Worm (Caenorhabditis elegans) whole organism, L4 larva: Measurements from ENCODE around the gene F39H12.1.

Experiments used
- D1046.2 ChIP-seq: fragments of 200-800 bp; sonication (Bioruptor generic); IDR thresholded peaks from 2 replicates; pipeline ENCODE4 v1.3.6; 2022; ENCODE audit warnings: missing genetic modification characterization, missing compliant biosample characterization
- F44E2.7 ChIP-seq: fragments of 200-800 bp; sonication (Bioruptor generic); IDR thresholded peaks from 2 replicates; pipeline ENCODE4 v2.1.2; 2022; ENCODE audit warnings: missing genetic modification characterization, missing compliant biosample characterization
- T20F7.1 ChIP-seq: fragments of 200-800 bp; sonication (Bioruptor generic); optimal IDR thresholded peaks from 2 replicates; lab custom pipeline; 2018; ENCODE audit warnings: mild to moderate bottlenecking, missing genetic modification characterization, missing compliant biosample characterization
- Y105C5A.15 ChIP-seq: fragments of 200-800 bp; sonication (Bioruptor generic); IDR thresholded peaks from 2 replicates; pipeline ENCODE4 v1.3.6; 2022; ENCODE audit warnings: missing genetic modification characterization, missing compliant biosample characterization
- ZK337.2 ChIP-seq: fragments of 200-800 bp; sonication (Bioruptor generic); IDR thresholded peaks from 2 replicates; pipeline ENCODE4 v1.3.6; 2022; ENCODE audit warnings: missing genetic modification reagents, missing genetic modification characterization, missing compliant biosample characterization
- aha-1 ChIP-seq: fragments of 150-350 bp; peaks from one replicate; lab custom pipeline; 2014; ENCODE audit warnings: missing biosample characterization, missing genetic modification characterization
- ceh-20 ChIP-seq: fragments of 200-800 bp; sonication (Bioruptor generic); IDR thresholded peaks from 2 replicates; pipeline ENCODE4 v1.3.6; 2022; ENCODE audit warnings: missing genetic modification reagents, missing genetic modification characterization, missing compliant biosample characterization
- ceh-28 ChIP-seq: fragments of 150-350 bp; optimal IDR thresholded peaks from 2 replicates; lab custom pipeline; 2014; ENCODE audit warnings: missing biosample characterization, missing genetic modification reagents, missing genetic modification characterization
- cey-2 ChIP-seq: sonication (generic microtip); optimal IDR thresholded peaks from 3 replicates; lab custom pipeline; 2017; ENCODE audit warnings: missing genetic modification characterization, mild to moderate bottlenecking, missing compliant biosample characterization, antibody characterized with exemption, borderline replicate concordance; ENCODE audit not compliant: insufficient read depth
- ctbp-1 ChIP-seq: fragments of 200-800 bp; sonication (Bioruptor generic); IDR thresholded peaks from 2 replicates; pipeline ENCODE4 v1.3.6; 2022; ENCODE audit warnings: missing genetic modification reagents, missing genetic modification characterization, missing compliant biosample characterization
- daf-16 ChIP-seq, 3 experiments: sonication (generic microtip); optimal IDR thresholded peaks; 2 replicates each; lab custom pipeline; 2016 to 2017; ENCODE audit warnings: missing genetic modification characterization in 3 of 3, missing genetic modification reagents in 3 of 3, mild to moderate bottlenecking in 2 of 3, missing compliant biosample characterization in 2 of 3, missing biosample characterization in 1 of 3, moderate library complexity in 1 of 3
- daf-19 ChIP-seq: fragments of 200-800 bp; sonication (Bioruptor generic); conservative IDR thresholded peaks from 2 replicates; pipeline ENCODE4 v1.3.6; 2022; ENCODE audit warnings: missing genetic modification characterization, missing compliant biosample characterization
- dmd-6 ChIP-seq: fragments of 200-800 bp; sonication (Bioruptor generic); IDR thresholded peaks from 2 replicates; pipeline ENCODE4 v1.3.6; 2022; ENCODE audit warnings: missing genetic modification reagents, missing genetic modification characterization, missing compliant biosample characterization
- dmd-9 ChIP-seq: fragments of 200-800 bp; sonication (Bioruptor generic); IDR thresholded peaks from 2 replicates; pipeline ENCODE4 v1.3.6; 2022; ENCODE audit warnings: missing genetic modification reagents, missing genetic modification characterization, missing compliant biosample characterization
- dve-1 ChIP-seq: sonication (generic microtip); optimal IDR thresholded peaks from 2 replicates; lab custom pipeline; 2017; ENCODE audit warnings: antibody characterized with exemption, mild to moderate bottlenecking, missing genetic modification characterization, missing compliant biosample characterization; ENCODE audit not compliant: insufficient read depth
- egl-27 ChIP-seq: sonication (generic microtip); optimal IDR thresholded peaks from 3 replicates; lab custom pipeline; 2017; ENCODE audit warnings: missing biosample characterization, missing genetic modification reagents, missing genetic modification characterization
- hif-1 ChIP-seq, 2 experiments: sonication (generic microtip); optimal IDR thresholded peaks; 2 replicates each; lab custom pipeline; 2016 to 2017; ENCODE audit warnings: missing compliant biosample characterization in 2 of 2, missing genetic modification characterization in 2 of 2, missing genetic modification reagents in 2 of 2, missing genotype in 2 of 2, mild to moderate bottlenecking in 1 of 2
- hlh-11 ChIP-seq: fragments of 200-800 bp; sonication (Bioruptor generic); optimal IDR thresholded peaks from 2 replicates; lab custom pipeline; 2018; ENCODE audit warnings: mild to moderate bottlenecking, missing genetic modification characterization, missing compliant biosample characterization
- hlh-30 ChIP-seq: sonication (generic microtip); optimal IDR thresholded peaks from 2 replicates; lab custom pipeline; 2017; ENCODE audit warnings: antibody characterized with exemption, mild to moderate bottlenecking, missing genetic modification characterization, missing compliant biosample characterization; ENCODE audit not compliant: insufficient read depth
- hmg-1.1 ChIP-seq: fragments of 200-800 bp; sonication (Bioruptor generic); IDR thresholded peaks from 2 replicates; pipeline ENCODE4 v1.3.6; 2022; ENCODE audit warnings: missing genetic modification reagents, missing genetic modification characterization, missing compliant biosample characterization
- jun-1 ChIP-seq: fragments of 150-350 bp; optimal IDR thresholded peaks from 2 replicates; lab custom pipeline; 2014; ENCODE audit warnings: missing biosample characterization, missing genetic modification reagents, missing genetic modification characterization
- lim-7 ChIP-seq: fragments of 200-800 bp; sonication (Bioruptor generic); IDR thresholded peaks from 2 replicates; pipeline ENCODE4 v1.3.6; 2022; ENCODE audit warnings: missing genetic modification characterization, missing compliant biosample characterization
- lin-1 ChIP-seq: fragments of 200-800 bp; sonication (Bioruptor generic); IDR thresholded peaks from 2 replicates; pipeline ENCODE4 v1.3.6; 2022; ENCODE audit warnings: missing genetic modification reagents, missing genetic modification characterization, missing compliant biosample characterization
- lsy-2 ChIP-seq, 2 experiments: fragments of 150-350 bp in 1 of 2; sonication (generic microtip) in 1 of 2; optimal IDR thresholded peaks; 2 replicates each; lab custom pipeline; 2014 to 2017; ENCODE audit warnings: missing biosample characterization in 2 of 2, missing genetic modification characterization in 2 of 2
- madf-5 ChIP-seq, 2 experiments: fragments of 200-800 bp; sonication (Bioruptor generic); IDR thresholded peaks; 2 replicates each; pipeline ENCODE4 v1.3.6; 2022; ENCODE audit warnings: missing compliant biosample characterization in 2 of 2, missing genetic modification characterization in 2 of 2
- madf-9 ChIP-seq: fragments of 200-800 bp; sonication (Bioruptor generic); conservative IDR thresholded peaks from 2 replicates; pipeline ENCODE4 v1.3.6; 2022; ENCODE audit warnings: missing genetic modification reagents, missing genetic modification characterization, missing compliant biosample characterization
- mdl-1 ChIP-seq, 2 experiments: fragments of 150-350 bp in 1 of 2; sonication (generic microtip) in 1 of 2; optimal IDR thresholded peaks; 2 replicates each; lab custom pipeline; 2014 to 2017; ENCODE audit warnings: missing biosample characterization in 2 of 2, missing genetic modification characterization in 2 of 2
- mdt-29 ChIP-seq: fragments of 200-800 bp; sonication (Bioruptor generic); IDR thresholded peaks from 2 replicates; pipeline ENCODE4 v1.3.6; 2022; ENCODE audit warnings: missing genetic modification reagents, missing genetic modification characterization, missing compliant biosample characterization
- mep-1 ChIP-seq: fragments of 150-350 bp; sonication (generic microtip); optimal IDR thresholded peaks from 3 replicates; lab custom pipeline; 2014; ENCODE audit warnings: missing biosample characterization, missing genetic modification characterization
- mes-2 ChIP-seq: sonication (generic microtip); optimal IDR thresholded peaks from 2 replicates; lab custom pipeline; 2016; ENCODE audit warnings: missing genotype, mild to moderate bottlenecking, missing genetic modification characterization, missing compliant biosample characterization; ENCODE audit not compliant: poor library complexity, severe bottlenecking
- mxl-2 ChIP-seq: fragments of 200-800 bp; sonication (Bioruptor generic); conservative IDR thresholded peaks from 2 replicates; pipeline ENCODE4 v1.3.6; 2022; ENCODE audit warnings: missing genetic modification reagents, missing genetic modification characterization, missing compliant biosample characterization
- mxl-3 ChIP-seq: fragments of 200-800 bp; sonication (Bioruptor generic); optimal IDR thresholded peaks from 2 replicates; lab custom pipeline; 2018; ENCODE audit warnings: mild to moderate bottlenecking, missing genetic modification characterization, missing compliant biosample characterization
- nhr-10 ChIP-seq: fragments of 150-350 bp; optimal IDR thresholded peaks from 2 replicates; lab custom pipeline; 2014; ENCODE audit warnings: missing biosample characterization, missing genetic modification characterization
- nhr-111 ChIP-seq: fragments of 200-800 bp; sonication (Bioruptor generic); optimal IDR thresholded peaks from 2 replicates; lab custom pipeline; 2018; ENCODE audit warnings: mild to moderate bottlenecking, missing genetic modification characterization, missing compliant biosample characterization
- nhr-25 ChIP-seq: sonication (generic microtip); optimal IDR thresholded peaks from 2 replicates; lab custom pipeline; 2017; ENCODE audit warnings: missing genetic modification characterization, mild to moderate bottlenecking, missing compliant biosample characterization, antibody characterized with exemption, moderate library complexity, borderline replicate concordance; ENCODE audit not compliant: insufficient read depth
- nhr-28 ChIP-seq: fragments of 150-350 bp; optimal IDR thresholded peaks from 2 replicates; lab custom pipeline; 2014; ENCODE audit warnings: missing biosample characterization, missing genetic modification characterization
- nhr-42 ChIP-seq: fragments of 200-800 bp; sonication (Bioruptor generic); IDR thresholded peaks from 2 replicates; pipeline ENCODE4 v1.3.6; 2022; ENCODE audit warnings: missing genetic modification characterization, missing compliant biosample characterization
- nhr-48 ChIP-seq: sonication (generic microtip); optimal IDR thresholded peaks from 2 replicates; lab custom pipeline; 2016; ENCODE audit warnings: mild to moderate bottlenecking, missing genetic modification characterization, missing compliant biosample characterization
- nhr-76 ChIP-seq: fragments of 150-350 bp; optimal IDR thresholded peaks from 2 replicates; lab custom pipeline; 2014; ENCODE audit warnings: missing biosample characterization, missing genetic modification characterization
- nhr-77 ChIP-seq: fragments of 150-350 bp; optimal IDR thresholded peaks from 2 replicates; lab custom pipeline; 2014; ENCODE audit warnings: missing biosample characterization, missing genetic modification characterization
- rbr-2 ChIP-seq: sonication (generic microtip); optimal IDR thresholded peaks from 2 replicates; lab custom pipeline; 2016; ENCODE audit warnings: missing genotype, missing genetic modification characterization, missing compliant biosample characterization
- snpc-4 ChIP-seq: fragments of 150-350 bp; optimal IDR thresholded peaks from 2 replicates; lab custom pipeline; 2014; ENCODE audit warnings: missing biosample characterization, missing genetic modification characterization
- tra-1 ChIP-seq: fragments of 200-800 bp; sonication (Bioruptor generic); IDR thresholded peaks from 2 replicates; pipeline ENCODE4 v1.3.6; 2022; ENCODE audit warnings: missing genetic modification reagents, missing genetic modification characterization, missing compliant biosample characterization
- unc-62 ChIP-seq, 3 experiments: fragments of 150-350 bp in 1 of 3; sonication (generic microtip); optimal IDR thresholded peaks in 2 of 3; peaks in 1 of 3; 1 replicate in 1 of 3; 2 replicates in 2 of 3; lab custom pipeline; 2014 to 2017; ENCODE audit warnings: missing biosample characterization in 3 of 3, missing genetic modification characterization in 3 of 3, missing genetic modification reagents in 3 of 3, missing genotype in 1 of 3
- zfp-3 ChIP-seq: fragments of 200-800 bp; sonication (Bioruptor generic); conservative IDR thresholded peaks from 2 replicates; pipeline ENCODE4 v1.3.6; 2022; ENCODE audit warnings: missing genetic modification reagents, missing genetic modification characterization, missing compliant biosample characterization
- ztf-7 ChIP-seq: fragments of 150-350 bp; optimal IDR thresholded peaks from 2 replicates; lab custom pipeline; 2014; ENCODE audit warnings: missing biosample characterization, missing genetic modification characterization

F39H12.1 gene

ce11 chrX:863478-863877, 28.9 kb downstream of the F39H12.1 start, which contains the start of gene cdo-1:
Gene cdo-1, minus strand, starts transcription at chrX:863578.
- peak in 1 of 2 experiments; percentile 56 for TF ChIP-seq unc-62 (GFP tag; optimal IDR thresholded peaks at IDR 0.05 in 1 of 2; lab: Kevin White, UChicago)
- TF ChIP-seq unc-62 (tag; optimal IDR thresholded peaks at IDR 0.05; lab: Kevin White, UChicago), result no peak
- no peak for TF ChIP-seq lim-7

ce11 chrX:864293-864731, 29.7 kb downstream of the F39H12.1 start:
- TF ChIP-seq lim-7, result no peak
- 0 out of 2 replicates have a peak, but pooled peaks have one; percentile 46 for TF ChIP-seq ceh-20 (GFP tag; lab: Robert Waterston, UW)
- TF ChIP-seq mes-2 (tag; lab: Kevin White, UChicago), result no peak
- no peak for TF ChIP-seq F44E2.7
- TF ChIP-seq nhr-28 (tag; lab: Kevin White, UChicago), result peak; percentile 81
- peak; percentile 11 for TF ChIP-seq ztf-7 (tag; lab: Kevin White, UChicago)
- peak; percentile 73 for TF ChIP-seq hlh-11 (tag; lab: Kevin White, UChicago)
- peak in 1 of 2 experiments; percentile 35 for TF ChIP-seq lsy-2 (tag; optimal IDR thresholded peaks at IDR 0.05; lab: Kevin White, UChicago)
- no peak for TF ChIP-seq jun-1 (tag; lab: Kevin White, UChicago)
- TF ChIP-seq tra-1, result no peak
- TF ChIP-seq snpc-4 (tag; lab: Kevin White, UChicago), result no peak
- TF ChIP-seq mdl-1 (tag; optimal IDR thresholded peaks at IDR 0.05; lab: Kevin White, UChicago), result peak; percentile 61 to 85
- no peak for TF ChIP-seq nhr-42
- no peak for TF ChIP-seq nhr-111 (GFP tag; lab: Kevin White, UChicago)
- no peak for TF ChIP-seq hmg-1.1 (GFP tag; lab: Robert Waterston, UW)
- peak in 1 of 2 experiments; percentile 95 for TF ChIP-seq unc-62 (GFP tag; optimal IDR thresholded peaks at IDR 0.05 in 1 of 2; lab: Kevin White, UChicago)
- peak; percentile 19 for TF ChIP-seq unc-62 (tag; optimal IDR thresholded peaks at IDR 0.05; lab: Kevin White, UChicago)
- no peak for TF ChIP-seq mdt-29 (GFP tag; lab: Robert Waterston, UW)
- no peak for TF ChIP-seq egl-27 (tag; lab: Kevin White, UChicago)
- 0 out of 2 replicates have a peak, but pooled peaks have one; percentile 14 for TF ChIP-seq lin-1
- TF ChIP-seq ctbp-1 (GFP tag; lab: Robert Waterston, UW), result no peak
- no peak for TF ChIP-seq rbr-2
- TF ChIP-seq mxl-3 (GFP tag; lab: Kevin White, UChicago), result peak; percentile 53
- peak; percentile 57 for TF ChIP-seq nhr-25
- TF ChIP-seq T20F7.1 (GFP tag; lab: Kevin White, UChicago), result no peak
- peak; percentile 53 for TF ChIP-seq dmd-6
- TF ChIP-seq mep-1 (tag; lab: Kevin White, UChicago), result peak; percentile 54
- TF ChIP-seq ZK337.2 (GFP tag; lab: Robert Waterston, UW), result no peak
- TF ChIP-seq daf-19 (GFP tag; lab: Robert Waterston, UW), result no peak
- TF ChIP-seq hlh-30 (tag; lab: Kevin White, UChicago), result peak; percentile 74
- TF ChIP-seq nhr-77 (tag; lab: Kevin White, UChicago), result peak; percentile 27
- peak; percentile 36 for TF ChIP-seq cey-2
- peak; percentile 85 for TF ChIP-seq nhr-48
- TF ChIP-seq nhr-10 (tag; lab: Kevin White, UChicago), result peak; percentile 15
- TF ChIP-seq dve-1 (tag; lab: Kevin White, UChicago), result peak; percentile 14
- TF ChIP-seq ceh-28, result no peak
- TF ChIP-seq hif-1 (tag; optimal IDR thresholded peaks at IDR 0.05; lab: Kevin White, UChicago), result peak; percentile 79 to 94
- peak; percentile 100 for TF ChIP-seq aha-1 (tag; lab: Kevin White, UChicago)

- TF ChIP-seq D1046.2 (GFP tag; lab: Robert Waterston, UW), result 0 out of 2 replicates have a peak, but pooled peaks have one; percentile 25
- no peak for TF ChIP-seq daf-16 (GFP tag; optimal IDR thresholded peaks at IDR 0.05; lab: Kevin White, UChicago)
- TF ChIP-seq daf-16 (tag; optimal IDR thresholded peaks at IDR 0.05; lab: Kevin White, UChicago), result no peak
- 0 out of 2 replicates have a peak, but pooled peaks have one; percentile 42 for TF ChIP-seq dmd-9 (GFP tag; lab: Robert Waterston, UW)
- 0 out of 2 replicates have a peak, but pooled peaks have one; percentile 55 for TF ChIP-seq mxl-2 (GFP tag; lab: Robert Waterston, UW)
- TF ChIP-seq mxl-3 (GFP tag; lab: Kevin White, UChicago), result no peak
- peak; percentile 5 for TF ChIP-seq hlh-11 (tag; lab: Kevin White, UChicago)
- no peak for TF ChIP-seq nhr-76 (tag; lab: Kevin White, UChicago)
- no peak for TF ChIP-seq zfp-3 (GFP tag; lab: Robert Waterston, UW)
- TF ChIP-seq aha-1 (tag; lab: Kevin White, UChicago), result peak; percentile 86
- TF ChIP-seq madf-9 (GFP tag; lab: Robert Waterston, UW), result 0 out of 2 replicates have a peak, but pooled peaks have one; percentile 20
- TF ChIP-seq nhr-42, result no peak
- no peak for TF ChIP-seq Y105C5A.15 (GFP tag; lab: Robert Waterston, UW)
- no peak for TF ChIP-seq madf-5 (GFP tag; IDR thresholded peaks at IDR 0.05; lab: Robert Waterston, UW)
- TF ChIP-seq hlh-30 (tag; lab: Kevin White, UChicago), result peak; percentile 42
- no peak for TF ChIP-seq ztf-7 (tag; lab: Kevin White, UChicago)
Observed at ce11 chrX:865214-865613, 30.6 kb downstream of the F39H12.1 start.
